Fruit fly (Drosophila melanogaster) whole organism, embryonic: ENCODE data around the gene Targ2.
A peak's percentile ranks its signal among the peaks of the same experiment; 100 is the strongest.

Experiments
- Aef1 ChIP-seq: fragments of 200-800 bp; sonication (Bioruptor generic); IDR thresholded peaks from 3 replicates; pipeline ENCODE4 v1.3.6; 2022; ENCODE audit warnings: missing biosample characterization, missing genetic modification characterization
- Blimp-1 ChIP-seq: fragments of 200-800 bp; sonication (Bioruptor generic); optimal IDR thresholded peaks from 3 replicates; lab custom pipeline; 2018; ENCODE audit warnings: missing biosample characterization, missing genetic modification characterization, mild to moderate bottlenecking, moderate library complexity, missing genetic modification reagents
- CG10959 ChIP-seq: fragments of 200-800 bp; sonication (Bioruptor generic); IDR thresholded peaks from 2 replicates; pipeline ENCODE4 v1.3.6; 2022; ENCODE audit warnings: missing biosample characterization, missing genetic modification characterization
- CG11723 ChIP-seq: fragments of 200-800 bp; sonication (Bioruptor generic); optimal IDR thresholded peaks from 2 replicates; lab custom pipeline; 2017; ENCODE audit warnings: missing biosample characterization, mild to moderate bottlenecking, missing genetic modification characterization
- CG12104 ChIP-seq: fragments of 200-800 bp; sonication (Bioruptor generic); optimal IDR thresholded peaks from 3 replicates; lab custom pipeline; 2016; ENCODE audit warnings: missing biosample characterization, missing genetic modification characterization
- CG12155 ChIP-seq: fragments of 200-800 bp; sonication (Bioruptor generic); optimal IDR thresholded peaks from 3 replicates; lab custom pipeline; 2016; ENCODE audit warnings: missing biosample characterization, missing genetic modification characterization
- CG14441 ChIP-seq: fragments of 200-800 bp; sonication (Bioruptor generic); IDR thresholded peaks from 2 replicates; pipeline ENCODE4 v1.3.6; 2022; ENCODE audit warnings: missing biosample characterization, missing genetic modification characterization
- CG14667 ChIP-seq: fragments of 200-800 bp; sonication (Bioruptor generic); IDR thresholded peaks from 2 replicates; pipeline ENCODE4 v1.3.6; 2022; ENCODE audit warnings: missing biosample characterization, missing genetic modification characterization
- CG15011 ChIP-seq: fragments of 200-800 bp; sonication (Bioruptor generic); optimal IDR thresholded peaks from 3 replicates; lab custom pipeline; 2018; ENCODE audit warnings: missing biosample characterization, mild to moderate bottlenecking, missing genetic modification characterization
- CG15514 ChIP-seq: fragments of 200-800 bp; sonication (Bioruptor generic); optimal IDR thresholded peaks from 3 replicates; lab custom pipeline; 2017; ENCODE audit warnings: missing biosample characterization, missing genetic modification characterization, mild to moderate bottlenecking, moderate library complexity, missing genetic modification reagents
- CG15601 ChIP-seq: fragments of 200-800 bp; sonication (Bioruptor generic); optimal IDR thresholded peaks from 3 replicates; lab custom pipeline; 2019; ENCODE audit warnings: missing biosample characterization, mild to moderate bottlenecking, missing genetic modification characterization, moderate library complexity
- CG15696 ChIP-seq: fragments of 200-800 bp; sonication (Bioruptor generic); optimal IDR thresholded peaks from 2 replicates; lab custom pipeline; 2019; ENCODE audit warnings: missing biosample characterization, mild to moderate bottlenecking, missing genetic modification characterization, moderate library complexity
- CG16815 ChIP-seq: fragments of 200-800 bp; sonication (Bioruptor generic); optimal IDR thresholded peaks from 3 replicates; lab custom pipeline; 2017; ENCODE audit warnings: missing biosample characterization, mild to moderate bottlenecking, missing genetic modification characterization
- CG17186 ChIP-seq: fragments of 200-800 bp; sonication (Bioruptor generic); optimal IDR thresholded peaks from 3 replicates; lab custom pipeline; 2017; ENCODE audit warnings: missing biosample characterization, missing genetic modification reagents, missing genetic modification characterization
- CG17361 ChIP-seq: fragments of 200-800 bp; sonication (Bioruptor generic); IDR thresholded peaks from 3 replicates; pipeline ENCODE4 v1.3.6; 2022; ENCODE audit warnings: missing biosample characterization, missing genetic modification characterization
- CG17802 ChIP-seq: fragments of 200-800 bp; sonication (Bioruptor generic); optimal IDR thresholded peaks from 2 replicates; lab custom pipeline; 2018; ENCODE audit warnings: missing biosample characterization, mild to moderate bottlenecking, missing genetic modification characterization, moderate library complexity
- CG18599 ChIP-seq: fragments of 200-800 bp; sonication (Bioruptor generic); optimal IDR thresholded peaks from 3 replicates; lab custom pipeline; 2017; ENCODE audit warnings: missing biosample characterization, missing genetic modification characterization, mild to moderate bottlenecking, moderate library complexity, missing genetic modification reagents
- CG2129 ChIP-seq: fragments of 200-800 bp; sonication (Bioruptor generic); IDR thresholded peaks from 2 replicates; pipeline ENCODE4 v1.3.6; 2022; ENCODE audit warnings: missing biosample characterization, missing genetic modification characterization; ENCODE audit not compliant: partially characterized antibody
- CG43689 ChIP-seq: fragments of 200-800 bp; sonication (Bioruptor generic); IDR thresholded peaks from 2 replicates; pipeline ENCODE4 v1.3.6; 2022; ENCODE audit warnings: missing biosample characterization, missing genetic modification characterization
- CG5953 ChIP-seq: fragments of 200-800 bp; sonication (Bioruptor generic); IDR thresholded peaks from 2 replicates; pipeline ENCODE4 v1.3.6; 2022; ENCODE audit warnings: missing biosample characterization, missing genetic modification characterization
- CG6272 ChIP-seq: fragments of 200-800 bp; sonication (Bioruptor generic); IDR thresholded peaks from 2 replicates; pipeline ENCODE4 v1.3.6; 2022; ENCODE audit warnings: missing biosample characterization, missing genetic modification characterization
- CG7556 ChIP-seq: fragments of 200-800 bp; sonication (Bioruptor generic); optimal IDR thresholded peaks from 2 replicates; lab custom pipeline; 2017; ENCODE audit warnings: missing biosample characterization, mild to moderate bottlenecking, missing genetic modification characterization
- CG7839 ChIP-seq: fragments of 200-800 bp; sonication (Bioruptor generic); optimal IDR thresholded peaks from 3 replicates; lab custom pipeline; 2018; ENCODE audit warnings: missing biosample characterization, mild to moderate bottlenecking, missing genetic modification characterization, moderate library complexity
- CG7928 ChIP-seq: fragments of 200-800 bp; sonication (Bioruptor generic); optimal IDR thresholded peaks from 2 replicates; lab custom pipeline; 2017; ENCODE audit warnings: missing biosample characterization, mild to moderate bottlenecking, missing genetic modification characterization
- CG8290 ChIP-seq, 3 experiments: fragments of 200-800 bp; sonication (Bioruptor generic); optimal IDR thresholded peaks; 2 replicates each; lab custom pipeline; 2016 to 2019; ENCODE audit warnings: missing biosample characterization in 3 of 3, missing genetic modification characterization in 3 of 3, mild to moderate bottlenecking in 2 of 3, moderate library complexity in 1 of 3
- CG8388 ChIP-seq: fragments of 200-800 bp; sonication (Bioruptor generic); optimal IDR thresholded peaks from 2 replicates; lab custom pipeline; 2019; ENCODE audit warnings: missing biosample characterization, mild to moderate bottlenecking, missing genetic modification characterization, moderate library complexity
- CG9215 ChIP-seq: fragments of 200-800 bp; sonication (Bioruptor generic); IDR thresholded peaks from 2 replicates; pipeline ENCODE4 v1.3.6; 2022; ENCODE audit warnings: missing biosample characterization, missing genetic modification characterization
- CG9727 ChIP-seq: fragments of 200-800 bp; sonication (Bioruptor generic); optimal IDR thresholded peaks from 3 replicates; lab custom pipeline; 2017; ENCODE audit warnings: missing biosample characterization, mild to moderate bottlenecking, missing genetic modification characterization
- Chrac-16 ChIP-seq: fragments of 200-800 bp; sonication (Bioruptor generic); optimal IDR thresholded peaks from 3 replicates; lab custom pipeline; 2016; ENCODE audit warnings: missing biosample characterization, missing genetic modification characterization
- MBD-R2 ChIP-seq: fragments of 200-800 bp; sonication (Bioruptor generic); IDR thresholded peaks from 2 replicates; pipeline ENCODE4 v1.3.6; 2022; ENCODE audit warnings: missing biosample characterization, missing genetic modification characterization
- NFAT ChIP-seq: fragments of 200-800 bp; sonication (Bioruptor generic); IDR thresholded peaks from 2 replicates; pipeline ENCODE4 v1.3.6; 2022; ENCODE audit warnings: missing biosample characterization, missing genetic modification characterization
- NK7.1 ChIP-seq: fragments of 200-800 bp; sonication (Bioruptor generic); optimal IDR thresholded peaks from 3 replicates; lab custom pipeline; 2016; ENCODE audit warnings: missing biosample characterization, missing genetic modification characterization
- PHDP ChIP-seq: fragments of 200-800 bp; sonication (Bioruptor generic); optimal IDR thresholded peaks from 3 replicates; lab custom pipeline; 2018; ENCODE audit warnings: missing biosample characterization, mild to moderate bottlenecking, missing genetic modification characterization, moderate library complexity
- abd-A ChIP-seq: fragments of 200-800 bp; sonication (Bioruptor generic); optimal IDR thresholded peaks from 3 replicates; lab custom pipeline; 2019; ENCODE audit warnings: missing biosample characterization, mild to moderate bottlenecking, missing genetic modification characterization, moderate library complexity
- az2 ChIP-seq: fragments of 200-800 bp; sonication (Bioruptor generic); optimal IDR thresholded peaks from 3 replicates; lab custom pipeline; 2016; ENCODE audit warnings: missing biosample characterization, missing genetic modification characterization
- crp ChIP-seq, 2 experiments: fragments of 200-800 bp; sonication (Bioruptor generic); optimal IDR thresholded peaks; 2 replicates in 1 of 2; 3 replicates in 1 of 2; lab custom pipeline; 2017; ENCODE audit warnings: missing biosample characterization in 2 of 2, missing genetic modification characterization in 2 of 2, mild to moderate bottlenecking in 1 of 2, moderate library complexity in 1 of 2
- dati ChIP-seq: fragments of 200-800 bp; sonication (Bioruptor generic); IDR thresholded peaks from 2 replicates; pipeline ENCODE4 v1.3.6; 2022; ENCODE audit warnings: missing biosample characterization, missing genetic modification characterization
- fu2 ChIP-seq: fragments of 200-800 bp; sonication (Bioruptor generic); optimal IDR thresholded peaks from 2 replicates; lab custom pipeline; 2016; ENCODE audit warnings: missing biosample characterization, missing genetic modification characterization
- mirr ChIP-seq: fragments of 200-800 bp; sonication (Bioruptor generic); optimal IDR thresholded peaks from 3 replicates; lab custom pipeline; 2018; ENCODE audit warnings: missing biosample characterization, mild to moderate bottlenecking, missing genetic modification characterization
- nau ChIP-seq: fragments of 200-800 bp; sonication (Bioruptor generic); optimal IDR thresholded peaks from 3 replicates; lab custom pipeline; 2017; ENCODE audit warnings: missing biosample characterization, mild to moderate bottlenecking, missing genetic modification characterization, missing genetic modification reagents
- org-1 ChIP-seq: fragments of 200-800 bp; sonication (Bioruptor generic); optimal IDR thresholded peaks from 2 replicates; lab custom pipeline; 2017; ENCODE audit warnings: missing biosample characterization, missing genetic modification characterization
- pan ChIP-seq, 4 experiments: fragments of >200 bp in 3 of 4; fragments of 200-800 bp in 1 of 4; sonication (Bioruptor generic) in 1 of 4; optimal IDR thresholded peaks in 3 of 4; IDR thresholded peaks in 1 of 4; 2 replicates each; pipeline versions ENCODE4 v1.3.6 to Lab custom; 2017 to 2022; ENCODE audit warnings: missing biosample characterization in 2 of 4, missing genetic modification characterization in 2 of 4, mixed read lengths in 1 of 4
- psq ChIP-seq: fragments of 200-800 bp; sonication (Bioruptor generic); optimal IDR thresholded peaks from 2 replicates; lab custom pipeline; 2017; ENCODE audit warnings: missing biosample characterization, missing genetic modification characterization
- rib ChIP-seq: fragments of 200-800 bp; sonication (Bioruptor generic); IDR thresholded peaks from 2 replicates; pipeline ENCODE4 v1.3.6; 2022; ENCODE audit warnings: missing biosample characterization, missing genetic modification characterization
- ro ChIP-seq: fragments of 200-800 bp; sonication (Bioruptor generic); IDR thresholded peaks from 2 replicates; pipeline ENCODE4 v1.3.6; 2022; ENCODE audit warnings: missing biosample characterization, missing genetic modification characterization
- scrt ChIP-seq: fragments of 200-800 bp; sonication (Bioruptor generic); optimal IDR thresholded peaks from 2 replicates; lab custom pipeline; 2018; ENCODE audit warnings: missing biosample characterization, mild to moderate bottlenecking, missing genetic modification characterization, moderate library complexity
- sna ChIP-seq: fragments of 200-800 bp; sonication (Bioruptor generic); IDR thresholded peaks from 2 replicates; pipeline ENCODE4 v1.3.6; 2022; ENCODE audit warnings: missing biosample characterization, missing genetic modification characterization; ENCODE audit not compliant: partially characterized antibody
- zf30C ChIP-seq: fragments of 200-800 bp; sonication (Bioruptor generic); optimal IDR thresholded peaks from 3 replicates; lab custom pipeline; 2018; ENCODE audit warnings: missing biosample characterization, mild to moderate bottlenecking, missing genetic modification characterization

Targ2 gene

DNA sequence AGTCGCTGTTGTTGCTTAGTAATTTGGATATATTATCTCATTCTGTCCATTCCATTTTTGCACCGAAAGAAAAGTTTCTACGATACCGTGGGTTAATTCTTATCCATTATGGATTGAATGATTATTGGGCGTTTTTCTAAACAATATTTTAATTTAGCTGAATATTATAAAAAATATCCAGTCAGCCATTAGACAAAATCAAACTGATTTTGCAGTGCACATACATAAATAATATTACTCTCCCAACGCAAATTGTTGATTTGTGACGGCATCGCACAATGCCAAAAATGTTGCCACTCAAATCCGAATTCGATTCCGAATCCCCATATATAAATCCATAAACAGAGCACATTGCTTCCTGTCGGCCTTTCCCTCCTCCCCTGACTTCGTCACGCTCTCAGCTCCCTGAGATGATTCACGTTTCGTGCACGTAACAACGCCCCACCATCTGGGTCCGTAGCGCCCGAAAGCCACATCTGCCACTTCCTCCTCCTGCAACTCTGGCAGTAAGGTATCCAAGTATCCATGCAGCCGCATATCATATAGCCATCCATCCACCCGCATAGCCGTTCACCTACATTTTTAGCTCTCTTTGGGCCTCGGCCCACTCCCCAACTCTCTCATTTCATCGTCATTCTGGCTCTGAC is 26.0 kb downstream of the Targ2 start (continued):
- TF ChIP-seq CG43689 (GFP tag; lab: Robert Waterston, UW) (no peak), CG5953 (GFP tag; lab: Robert Waterston, UW) (no peak), CG6272 (GFP tag; lab: Robert Waterston, UW) (peak; percentile 49; the same call in 1 of the 2 replicates), ro (0 out of 2 replicates have a peak, but pooled peaks have one; percentile 11), Blimp-1 (GFP tag; lab: Kevin White, UChicago) (no peak), zf30C (peak; percentile 9), scrt (GFP tag; lab: Kevin White, UChicago) (peak; percentile 57), dati (GFP tag; lab: Robert Waterston, UW) (no peak), CG14667 (GFP tag; lab: Robert Waterston, UW) (peak; percentile 57), psq (GFP tag; lab: Kevin White, UChicago) (peak; percentile 20), CG9215 (GFP tag; lab: Robert Waterston, UW) (peak; percentile 72), CG15601 (no peak), org-1 (peak; percentile 32), az2 (GFP tag; lab: Kevin White, UChicago) (peak; percentile 47), sna (GFP tag; lab: Robert Waterston, UW) (no peak), MBD-R2 (peak; percentile 35; the same call in 1 of the 2 replicates), nau (no peak), CG18599 (GFP tag; lab: Kevin White, UChicago) (peak; percentile 80), CG16815 (GFP tag; lab: Kevin White, UChicago) (peak; percentile 31), abd-A (peak; percentile 75), CG10959 (GFP tag; lab: Robert Waterston, UW) (no peak), CG17361 (GFP tag; lab: Robert Waterston, UW) (no peak), mirr (GFP tag; lab: Kevin White, UChicago) (no peak), PHDP (tag; lab: Kevin White, UChicago) (peak; percentile 78), CG8290 (GFP tag; optimal IDR thresholded peaks at IDR 0.05; lab: Kevin White, UChicago) (no peak), CG8290 (tag; optimal IDR thresholded peaks at IDR 0.05; lab: Kevin White, UChicago) (peak in 1 of 2 experiments; percentile 63), fu2 (GFP tag; lab: Kevin White, UChicago) (peak; percentile 51), CG15011 (GFP tag; lab: Kevin White, UChicago) (peak; percentile 67), rib (GFP tag; lab: Robert Waterston, UW) (peak; percentile 85; the same call in 1 of the 2 replicates), CG17186 (GFP tag; lab: Kevin White, UChicago) (no peak), CG2129 (GFP tag; lab: Robert Waterston, UW) (no peak), Chrac-16 (GFP tag; lab: Kevin White, UChicago) (peak; percentile 49), NFAT (GFP tag; lab: Robert Waterston, UW) (peak; percentile 81), crp (GFP tag; optimal IDR thresholded peaks at IDR 0.05; lab: Kevin White, UChicago) (no peak), CG7556 (peak; percentile 66), NK7.1 (GFP tag; lab: Kevin White, UChicago) (peak; percentile 29), CG12155 (GFP tag; lab: Kevin White, UChicago) (peak; percentile 73), CG7839 (tag; lab: Kevin White, UChicago) (peak; percentile 81), CG15696 (tag; lab: Kevin White, UChicago) (peak; percentile 11), CG7928 (peak; percentile 40), CG11723 (GFP tag; lab: Kevin White, UChicago) (no peak), pan (optimal IDR thresholded peaks at IDR 0.05; lab: Kevin White, UChicago) (no peak), pan (GFP tag; optimal IDR thresholded peaks at IDR 0.05 in 1 of 2, IDR thresholded peaks at IDR 0.05 in 1 of 2) (peak in 1 of 2 experiments; percentile 69), Aef1 (GFP tag; lab: Robert Waterston, UW) (peak; percentile 78), CG8388 (peak; percentile 7), CG12104 (GFP tag; lab: Kevin White, UChicago) (peak; percentile 30), CG17802 (tag; lab: Kevin White, UChicago) (no peak), CG9727 (GFP tag; lab: Kevin White, UChicago) (peak; percentile 69), CG15514 (peak; percentile 65), CG14441 (peak; percentile 77)
